Fruit fly (Drosophila melanogaster) whole organism, pupa: ENCODE measurements around the gene Srlp.
"Not testable (repeated sequence)": the region's sequence is repeated elsewhere in the genome, so short reads cannot be mapped to it uniquely, and the experiment has no call there.

ENCODE experiments used
- CG10348 ChIP-seq: fragments of 200-800 bp; sonication (Bioruptor generic); IDR thresholded peaks from 2 replicates; pipeline ENCODE4 v1.3.6; 2022; ENCODE audit warnings: missing biosample characterization, missing genetic modification characterization
- CG12605 ChIP-seq: fragments of 200-800 bp; sonication (Bioruptor generic); IDR thresholded peaks from 2 replicates; pipeline ENCODE4 v1.3.6; 2022; ENCODE audit warnings: missing biosample characterization, missing genetic modification characterization
- CG13204 ChIP-seq: fragments of 200-800 bp; sonication (Bioruptor generic); optimal IDR thresholded peaks from 2 replicates; lab custom pipeline; 2018; ENCODE audit warnings: missing biosample characterization, mild to moderate bottlenecking, missing genetic modification characterization, moderate library complexity
- CG14655 ChIP-seq: fragments of 200-800 bp; sonication (Bioruptor generic); optimal IDR thresholded peaks from 3 replicates; lab custom pipeline; 2017; ENCODE audit warnings: mild to moderate bottlenecking, missing biosample characterization, missing genetic modification reagents, missing genetic modification characterization
- CG15710 ChIP-seq: fragments of 200-800 bp; sonication (Bioruptor generic); optimal IDR thresholded peaks from 2 replicates; lab custom pipeline; 2018; ENCODE audit warnings: missing biosample characterization, mild to moderate bottlenecking, missing genetic modification characterization, moderate library complexity
- CG17806 ChIP-seq: fragments of 200-800 bp; sonication (Bioruptor generic); optimal IDR thresholded peaks from 2 replicates; lab custom pipeline; 2018; ENCODE audit warnings: missing biosample characterization, mild to moderate bottlenecking, missing genetic modification characterization, moderate library complexity
- CG32121 ChIP-seq: fragments of 200-800 bp; sonication (Bioruptor generic); IDR thresholded peaks from 2 replicates; pipeline ENCODE4 v1.3.6; 2022; ENCODE audit warnings: missing biosample characterization, missing genetic modification characterization
- CG34367 ChIP-seq: fragments of 200-800 bp; sonication (Bioruptor generic); optimal IDR thresholded peaks from 2 replicates; lab custom pipeline; 2018; ENCODE audit warnings: missing biosample characterization, mild to moderate bottlenecking, missing genetic modification characterization
- CG8159 ChIP-seq: fragments of 200-800 bp; sonication (Bioruptor generic); optimal IDR thresholded peaks from 3 replicates; lab custom pipeline; 2018; ENCODE audit warnings: missing biosample characterization, mild to moderate bottlenecking, missing genetic modification characterization, moderate library complexity
- CG9948 ChIP-seq: fragments of 200-800 bp; sonication (Bioruptor generic); optimal IDR thresholded peaks from 2 replicates; lab custom pipeline; 2018; ENCODE audit warnings: missing biosample characterization, mild to moderate bottlenecking, missing genetic modification characterization, moderate library complexity
- D1 ChIP-seq: fragments of 200-800 bp; sonication (Bioruptor generic); optimal IDR thresholded peaks from 2 replicates; lab custom pipeline; 2018; ENCODE audit warnings: missing biosample characterization, mild to moderate bottlenecking, missing genetic modification characterization, moderate library complexity
- EcR ChIP-seq: fragments of 200-800 bp; sonication (Bioruptor generic); optimal IDR thresholded peaks from 3 replicates; lab custom pipeline; 2019; ENCODE audit warnings: missing biosample characterization, missing genetic modification characterization, mild to moderate bottlenecking, moderate library complexity, missing genetic modification reagents
- Ets98B ChIP-seq: fragments of 200-800 bp; sonication (Bioruptor generic); IDR thresholded peaks from 2 replicates; pipeline ENCODE4 v1.3.6; 2022; ENCODE audit warnings: missing biosample characterization, missing genetic modification characterization
- Pif1B ChIP-seq: fragments of 200-800 bp; sonication (Bioruptor generic); optimal IDR thresholded peaks from 3 replicates; lab custom pipeline; 2016; ENCODE audit warnings: missing biosample characterization, missing genetic modification characterization
- Snoo ChIP-seq: fragments of 200-800 bp; sonication (Bioruptor generic); optimal IDR thresholded peaks from 3 replicates; lab custom pipeline; 2017; ENCODE audit warnings: missing biosample characterization, mild to moderate bottlenecking, missing genetic modification characterization, inconsistent platforms
- fd96Ca ChIP-seq: fragments of 200-800 bp; sonication (Bioruptor generic); IDR thresholded peaks from 3 replicates; pipeline ENCODE4 v1.3.6; 2022; ENCODE audit warnings: missing biosample characterization, missing genetic modification characterization
- gl ChIP-seq: fragments of 200-800 bp; sonication (Bioruptor generic); optimal IDR thresholded peaks from 2 replicates; lab custom pipeline; 2018; ENCODE audit warnings: missing biosample characterization, mild to moderate bottlenecking, missing genetic modification characterization
- rn ChIP-seq: fragments of 200-800 bp; sonication (Bioruptor generic); IDR thresholded peaks from 2 replicates; pipeline ENCODE4 v1.3.6; 2022; ENCODE audit warnings: missing biosample characterization, missing genetic modification characterization

Srlp gene

dm6 chr3R:12459879-12460522 is 26.1 kb downstream of the Srlp start, which contains the start of the genes CG5961 and Polr3C:
CG5961 (minus strand) TSS chr3R:12460294.
Polr3C (plus strand) TSS chr3R:12460414.
- TF ChIP-seq CG9948 (tag; lab: Kevin White, UChicago) (no peak), CG8159 (tag; lab: Kevin White, UChicago) (no peak), CG32121 (no peak), Pif1B (GFP tag; lab: Kevin White, UChicago) (no peak), CG34367 (tag; lab: Kevin White, UChicago) (no peak), EcR (GFP tag; lab: Kevin White, UChicago) (no peak), Snoo (no peak), gl (tag; lab: Kevin White, UChicago) (no peak), D1 (no peak), CG13204 (GFP tag; lab: Kevin White, UChicago) (no peak), CG15710 (tag; lab: Kevin White, UChicago) (no peak), rn (GFP tag; lab: Robert Waterston, UW) (no peak), CG17806 (no peak), CG10348 (GFP tag; lab: Robert Waterston, UW) (no peak), Ets98B (GFP tag; lab: Robert Waterston, UW) (no peak), CG14655 (GFP tag; lab: Kevin White, UChicago) (no peak), fd96Ca (GFP tag; lab: Robert Waterston, UW) (no peak)

DNA sequence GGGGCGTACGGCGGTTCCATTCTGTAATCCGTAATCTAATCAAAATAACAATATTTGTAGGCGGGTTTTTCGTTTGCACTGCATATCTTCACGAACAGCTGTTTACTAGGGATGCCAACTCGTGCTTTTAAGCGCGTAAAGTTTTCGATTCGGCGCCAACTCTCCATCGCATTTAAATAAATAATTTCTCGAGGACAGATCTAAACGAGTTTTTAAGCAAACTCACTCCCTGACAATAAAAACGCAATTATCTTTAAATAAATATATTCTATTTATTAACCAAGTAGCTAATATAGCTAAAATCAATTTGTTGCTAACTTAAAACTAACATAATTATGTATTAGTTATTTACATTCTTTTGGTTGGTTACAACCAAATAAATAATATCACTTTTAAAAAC is 31.3 kb downstream of the Srlp start, which contains the start of gene CG5608:
TSS of gene CG5608 (minus strand) at position 101 of the 400 bp plus-strand sequence.
- TF ChIP-seq Snoo; CG14655 (GFP tag; lab: Kevin White, UChicago); CG10348 (GFP tag; lab: Robert Waterston, UW): not testable (repeated sequence)

DNA sequence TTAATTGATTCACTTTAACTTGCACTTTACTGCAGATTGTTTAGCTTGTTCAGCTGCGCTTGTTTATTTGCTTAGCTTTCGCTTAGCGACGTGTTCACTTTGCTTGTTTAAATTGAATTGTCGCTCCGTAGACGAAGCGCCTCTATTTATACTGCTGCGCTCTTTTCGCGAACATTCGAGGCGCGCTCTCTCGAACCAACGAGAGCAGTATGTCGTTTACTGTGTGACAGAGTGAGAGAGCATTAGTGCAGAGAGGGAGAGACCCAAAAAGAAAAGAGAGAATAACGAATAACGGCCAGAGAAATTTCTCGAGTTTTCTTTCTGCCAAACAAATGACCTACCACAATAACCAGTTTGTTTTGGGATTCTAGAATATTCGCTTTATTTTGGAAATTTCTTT is 33.8 kb downstream of the Srlp start, which contains the start of gene Hsp70Ba:
TSS of gene Hsp70Ba (minus strand) at position 102 of the 400 bp plus-strand sequence.
- TF ChIP-seq CG14655 (GFP tag; lab: Kevin White, UChicago); CG12605; Pif1B (GFP tag; lab: Kevin White, UChicago): not testable (repeated sequence)
